Worm (Caenorhabditis elegans): ENCODE data around the gene Y49E10.10.

ce11 chrIII:12351301-12351700, 44.0 kb upstream of the Y49E10.10 start, which contains the start of the genes pph-4.1 and Y75B8A.31:
- no peak for TF ChIP-seq F52B5.7 (tag; optimal IDR thresholded peaks at IDR 0.05)
- peak; percentile 42 for TF ChIP-seq efl-1 (GFP tag; optimal IDR thresholded peaks at IDR 0.05)
- TF ChIP-seq pha-4 (tag; optimal IDR thresholded peaks at IDR 0.05), result peak; percentile 20
- TF ChIP-seq atf-7 (tag; optimal IDR thresholded peaks at IDR 0.05), result no peak
- no peak for TF ChIP-seq lsy-27 (tag; optimal IDR thresholded peaks at IDR 0.05; ENCODE audit: borderline replicate concordance, insufficient read depth)
- no peak for TF ChIP-seq unc-62 (GFP tag; optimal IDR thresholded peaks at IDR 0.05)
- TF ChIP-seq ztf-25 (GFP tag; IDR thresholded peaks at IDR 0.05), result no peak
- TF ChIP-seq aptf-3 (GFP tag; IDR thresholded peaks at IDR 0.05), result no peak
- TF ChIP-seq nhr-90 (tag; optimal IDR thresholded peaks at IDR 0.05), result no peak
- no peak for TF ChIP-seq snpc-4 (GFP tag; optimal IDR thresholded peaks at IDR 0.05)
- peak in 2 of 4 experiments; percentile 64 to 70 for TF ChIP-seq snpc-4 (tag; optimal IDR thresholded peaks at IDR 0.05)
- TF ChIP-seq ama-1 (optimal IDR thresholded peaks at IDR 0.05), result no peak
- no peak for TF ChIP-seq ama-1 (GFP tag; optimal IDR thresholded peaks at IDR 0.05)
- TF ChIP-seq madf-6 (GFP tag; IDR thresholded peaks at IDR 0.05), result peak; percentile 85
- peak; percentile 59 for TF ChIP-seq snpc-3.4 (tag; optimal IDR thresholded peaks at IDR 0.05)
- no peak for TF ChIP-seq die-1 (tag; optimal IDR thresholded peaks at IDR 0.05)

Measured in whole organism, young adult.